Fruit fly (Drosophila melanogaster): ENCODE data around the gene CG6495.

Gene CG6495

dm6 chr2L:10801951-10802780 is 41.2 kb downstream of the CG6495 start:
- TF ChIP-seq Rel (GFP tag; optimal IDR thresholded peaks at IDR 0.05) (no peak), Rel (tag; optimal IDR thresholded peaks at IDR 0.05) (peak; percentile 48), dmrt93B (GFP tag; optimal IDR thresholded peaks at IDR 0.05) (no peak)

All from whole organism, wandering third instar larva.